Worm (Caenorhabditis elegans) whole organism, late embryonic: ENCODE measurements around the gene C24B5.4.

Source experiments
- T23F11.4 ChIP-seq: fragments of 200-800 bp; sonication (Bioruptor generic); optimal IDR thresholded peaks from 2 replicates; lab custom pipeline; 2018; ENCODE audit warnings: mild to moderate bottlenecking, missing genetic modification characterization, missing compliant biosample characterization
- ceh-31 ChIP-seq: sonication (generic microtip); optimal IDR thresholded peaks from 2 replicates; lab custom pipeline; 2016; ENCODE audit warnings: missing genetic modification characterization, missing compliant biosample characterization
- fkh-10 ChIP-seq: fragments of 150-350 bp; optimal IDR thresholded peaks from 2 replicates; lab custom pipeline; 2014; ENCODE audit warnings: missing biosample characterization, missing genetic modification reagents, missing genetic modification characterization
- hlh-30 ChIP-seq: sonication (generic microtip); optimal IDR thresholded peaks from 2 replicates; lab custom pipeline; 2017; ENCODE audit warnings: antibody characterized with exemption, missing genetic modification characterization, missing compliant biosample characterization; ENCODE audit not compliant: insufficient read depth
- pag-3 ChIP-seq: sonication (generic microtip); optimal IDR thresholded peaks from 2 replicates; lab custom pipeline; 2016; ENCODE audit warnings: missing compliant biosample characterization, missing genetic modification characterization, borderline replicate concordance
- ref-2 ChIP-seq: sonication (generic microtip); optimal IDR thresholded peaks from 2 replicates; lab custom pipeline; 2016; ENCODE audit warnings: missing genetic modification characterization, missing compliant biosample characterization

DNA sequence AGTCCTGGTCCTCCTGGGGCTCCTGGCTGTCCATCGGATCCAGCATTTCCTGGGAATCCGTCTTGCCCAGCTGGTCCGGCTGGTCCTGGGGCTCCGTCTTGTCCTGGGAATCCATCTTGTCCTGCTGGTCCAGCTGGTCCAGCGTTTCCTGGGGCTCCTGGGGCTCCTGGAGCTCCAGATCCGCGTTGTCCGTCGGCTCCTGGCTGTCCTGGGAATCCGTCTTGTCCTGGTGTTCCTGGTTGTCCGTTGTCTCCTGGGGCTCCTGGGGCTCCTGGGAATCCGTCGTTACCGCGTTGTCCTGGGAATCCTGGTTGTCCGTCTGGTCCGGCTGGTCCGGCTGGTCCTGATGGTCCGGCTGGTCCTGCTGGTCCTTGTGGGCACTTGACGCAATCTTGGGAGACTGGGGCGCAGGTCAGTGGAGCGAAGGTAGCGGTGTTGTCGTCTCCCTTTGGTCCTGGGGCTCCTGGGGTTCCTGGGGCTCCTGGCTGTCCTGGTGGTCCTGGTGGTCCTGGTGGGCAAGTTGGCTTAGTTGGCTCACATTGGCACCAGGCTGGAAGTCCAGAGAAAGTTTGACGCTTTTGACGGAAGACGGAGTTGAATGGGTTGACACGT, 34.9 kb downstream of the C24B5.4 start:
- TF ChIP-seq ref-2 (tag; lab: Kevin White, UChicago) (no peak), pag-3 (tag; lab: Kevin White, UChicago) (no peak), hlh-30 (tag; lab: Kevin White, UChicago) (no peak), T23F11.4 (GFP tag; lab: Kevin White, UChicago) (no peak), fkh-10 (GFP tag; lab: Kevin White, UChicago) (no peak), ceh-31 (tag; lab: Kevin White, UChicago) (no peak)
